Worm (Caenorhabditis elegans): Measurements from ENCODE around the gene clc-24.

ce11 chrIII:998855-999254 lies 11.0 kb upstream of the clc-24 start:
- TF ChIP-seq lin-13 (GFP tag; optimal IDR thresholded peaks at IDR 0.05): no peak
- TF ChIP-seq elt-1 (tag; optimal IDR thresholded peaks at IDR 0.05): no peak
- TF ChIP-seq ceh-82 (tag; optimal IDR thresholded peaks at IDR 0.05): no peak
- no peak for TF ChIP-seq mab-5 (tag; optimal IDR thresholded peaks at IDR 0.05)
- TF ChIP-seq fos-1 (tag; optimal IDR thresholded peaks at IDR 0.05): no peak
- no peak for TF ChIP-seq nhr-129 (tag; optimal IDR thresholded peaks at IDR 0.05)
- TF ChIP-seq unc-62 (GFP tag; optimal IDR thresholded peaks at IDR 0.05): no peak
- TF ChIP-seq aly-2 (tag; optimal IDR thresholded peaks at IDR 0.05): no peak
- TF ChIP-seq egl-27 (tag; optimal IDR thresholded peaks at IDR 0.05): no peak
- TF ChIP-seq nhr-6 (tag; optimal IDR thresholded peaks at IDR 0.05): no peak

All from whole organism, L2 larva.